Fruit fly (Drosophila melanogaster): Measurements from ENCODE around the gene CG13404.

Gene CG13404

dm6 chrX:14233843-14234337 is 32.2 kb downstream of the CG13404 start, which contains the start of gene CG42271:
CG42271 (minus strand) TSS chrX:14234066.
- TF ChIP-seq Myc (optimal IDR thresholded peaks at IDR 0.05) (no peak), psq (optimal IDR thresholded peaks at IDR 0.05) (no peak), Sin3A (optimal IDR thresholded peaks at IDR 0.05) (no peak), h (optimal IDR thresholded peaks at IDR 0.05) (no peak), insv (optimal IDR thresholded peaks at IDR 0.05) (no peak), ttk (optimal IDR thresholded peaks at IDR 0.05) (no peak)

DNA sequence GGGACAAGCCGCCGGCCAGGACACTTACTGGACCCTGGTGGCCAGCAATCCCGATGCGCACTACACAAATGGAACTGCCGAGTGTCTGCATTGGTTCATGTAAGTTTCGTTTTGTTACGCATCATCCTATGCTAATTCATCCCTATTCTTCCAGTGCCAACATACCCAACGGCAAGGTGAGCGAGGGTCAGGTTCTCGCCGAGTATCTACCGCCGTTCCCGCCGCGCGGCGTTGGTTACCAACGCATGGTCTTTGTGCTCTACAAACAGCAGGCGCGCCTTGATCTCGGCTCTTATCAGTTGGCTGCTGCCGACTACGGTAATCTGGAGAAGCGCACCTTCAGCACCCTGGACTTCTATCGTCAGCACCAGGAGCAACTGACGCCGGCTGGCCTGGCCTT is 39.0 kb downstream of the CG13404 start:
- TF ChIP-seq ttk (optimal IDR thresholded peaks at IDR 0.05), result no peak
- TF ChIP-seq h (optimal IDR thresholded peaks at IDR 0.05), result no peak
- TF ChIP-seq insv (optimal IDR thresholded peaks at IDR 0.05), result no peak
- no peak for TF ChIP-seq Myc (optimal IDR thresholded peaks at IDR 0.05)
- no peak for TF ChIP-seq Sin3A (optimal IDR thresholded peaks at IDR 0.05)
- no peak for TF ChIP-seq psq (optimal IDR thresholded peaks at IDR 0.05)

DNA sequence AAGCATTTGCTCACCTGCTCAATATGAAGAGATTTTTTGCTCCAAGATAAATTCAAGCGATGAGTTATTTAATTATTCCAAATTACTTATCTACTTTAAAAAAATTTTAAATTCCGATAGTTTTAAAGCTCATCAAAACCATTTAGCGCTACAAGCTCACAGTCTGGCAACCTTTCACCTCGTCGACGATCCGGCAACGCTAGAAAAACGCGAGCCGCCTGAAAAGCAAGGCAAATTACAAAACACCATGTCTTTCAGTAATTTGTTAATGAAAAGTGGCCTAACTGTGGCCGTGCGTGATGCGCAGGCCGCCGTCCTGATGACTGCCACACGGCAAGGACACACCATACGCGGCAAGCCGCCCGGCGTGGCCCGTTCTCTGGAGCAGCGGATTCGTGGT is 40.0 kb downstream of the CG13404 start, which contains the start of gene mRpL38:
Gene mRpL38, plus strand, starts transcription at position 197 of the 400 bp plus-strand sequence.
- TF ChIP-seq ttk (optimal IDR thresholded peaks at IDR 0.05), result no peak
- no peak for TF ChIP-seq h (optimal IDR thresholded peaks at IDR 0.05)
- no peak for TF ChIP-seq Myc (optimal IDR thresholded peaks at IDR 0.05)
- no peak for TF ChIP-seq Sin3A (optimal IDR thresholded peaks at IDR 0.05)
- TF ChIP-seq psq (optimal IDR thresholded peaks at IDR 0.05), result no peak
- TF ChIP-seq insv (optimal IDR thresholded peaks at IDR 0.05), result no peak

- TF ChIP-seq ttk (optimal IDR thresholded peaks at IDR 0.05) (no peak), h (optimal IDR thresholded peaks at IDR 0.05) (no peak), Myc (optimal IDR thresholded peaks at IDR 0.05) (no peak), psq (optimal IDR thresholded peaks at IDR 0.05) (no peak), insv (optimal IDR thresholded peaks at IDR 0.05) (no peak), Sin3A (optimal IDR thresholded peaks at IDR 0.05) (no peak)
Observed at dm6 chrX:14225665-14226064, 40.4 kb downstream of the CG13404 start, which contains the start of gene CG11674. CG11674 (minus strand) TSS chrX:14225879.

DNA sequence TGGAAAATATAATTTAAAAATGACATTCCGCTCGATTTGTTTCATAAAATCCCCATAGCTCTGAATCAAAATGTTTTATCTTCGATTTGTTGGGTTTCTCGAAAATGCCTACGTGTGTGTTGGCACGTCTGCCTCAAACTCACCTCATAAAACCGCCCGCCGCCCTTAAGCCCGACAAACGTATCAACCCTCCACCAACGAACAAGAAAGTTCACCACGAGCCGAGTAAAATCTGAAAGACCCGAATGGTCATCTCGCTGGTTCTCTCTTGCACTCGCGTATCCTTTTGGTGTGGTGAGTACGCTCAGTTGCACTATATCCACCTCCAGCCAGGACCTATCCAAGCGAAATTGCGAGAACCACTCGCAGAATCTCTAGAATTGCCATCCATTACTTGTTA is 44.1 kb downstream of the CG13404 start:
- TF ChIP-seq Sin3A (optimal IDR thresholded peaks at IDR 0.05), result no peak
- no peak for TF ChIP-seq insv (optimal IDR thresholded peaks at IDR 0.05)
- no peak for TF ChIP-seq ttk (optimal IDR thresholded peaks at IDR 0.05)
- no peak for TF ChIP-seq h (optimal IDR thresholded peaks at IDR 0.05)
- TF ChIP-seq psq (optimal IDR thresholded peaks at IDR 0.05), result no peak

dm6 chrX:14221182-14221581 is 44.9 kb downstream of the CG13404 start:
- TF ChIP-seq Sin3A (optimal IDR thresholded peaks at IDR 0.05) (no peak), h (optimal IDR thresholded peaks at IDR 0.05) (no peak), ttk (optimal IDR thresholded peaks at IDR 0.05) (no peak), insv (optimal IDR thresholded peaks at IDR 0.05) (no peak), psq (optimal IDR thresholded peaks at IDR 0.05) (no peak)

dm6 chrX:14218045-14218483 is 48.0 kb downstream of the CG13404 start:
- TF ChIP-seq insv (optimal IDR thresholded peaks at IDR 0.05), result no peak
- TF ChIP-seq h (optimal IDR thresholded peaks at IDR 0.05), result no peak
- no peak for TF ChIP-seq Myc (optimal IDR thresholded peaks at IDR 0.05)
- no peak for TF ChIP-seq psq (optimal IDR thresholded peaks at IDR 0.05)
- no peak for TF ChIP-seq ttk (optimal IDR thresholded peaks at IDR 0.05)
- no peak for TF ChIP-seq Sin3A (optimal IDR thresholded peaks at IDR 0.05)

dm6 chrX:14216844-14217243 is 49.2 kb downstream of the CG13404 start:
- TF ChIP-seq ttk (optimal IDR thresholded peaks at IDR 0.05) (no peak), Sin3A (optimal IDR thresholded peaks at IDR 0.05) (no peak), Myc (optimal IDR thresholded peaks at IDR 0.05) (no peak), h (optimal IDR thresholded peaks at IDR 0.05) (no peak), insv (optimal IDR thresholded peaks at IDR 0.05) (no peak), psq (optimal IDR thresholded peaks at IDR 0.05) (no peak)

DNA sequence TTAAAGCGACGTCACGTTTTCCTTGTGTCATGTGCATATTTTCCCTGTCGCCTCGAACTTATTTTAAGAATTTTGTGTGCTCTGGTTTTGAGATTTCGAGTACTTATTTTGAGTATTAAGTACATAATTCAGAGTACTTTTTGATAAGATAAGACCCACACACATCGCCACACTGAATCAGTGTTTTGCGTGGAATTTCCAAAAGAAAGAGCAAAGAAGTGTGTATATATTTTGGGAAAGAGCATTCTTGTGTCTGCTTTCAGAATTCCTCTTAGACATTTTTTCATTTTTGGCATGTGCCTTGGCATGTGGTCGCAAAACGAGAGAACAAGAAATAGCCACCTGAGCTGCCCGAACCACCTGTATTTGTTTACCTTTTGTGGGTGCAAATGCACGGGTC is 50.2 kb downstream of the CG13404 start:
- TF ChIP-seq Sin3A (optimal IDR thresholded peaks at IDR 0.05) (no peak), insv (optimal IDR thresholded peaks at IDR 0.05) (no peak), ttk (optimal IDR thresholded peaks at IDR 0.05) (no peak), Myc (optimal IDR thresholded peaks at IDR 0.05) (no peak), psq (optimal IDR thresholded peaks at IDR 0.05) (no peak), h (optimal IDR thresholded peaks at IDR 0.05) (no peak)

All from Kc167 (cell line).